Worm (Caenorhabditis elegans) whole organism, young adult: ENCODE measurements around the gene Y7A5A.8.

Experiments used
- T07F8.4 ChIP-seq: sonication (generic microtip); optimal IDR thresholded peaks from 2 replicates; lab custom pipeline; 2016; ENCODE audit warnings: mild to moderate bottlenecking, missing genetic modification characterization, moderate library complexity, missing compliant biosample characterization
- hlh-12 ChIP-seq: sonication (generic microtip); optimal IDR thresholded peaks from 2 replicates; lab custom pipeline; 2016; ENCODE audit warnings: missing genetic modification characterization, missing compliant biosample characterization
- hmg-20 ChIP-seq: fragments of 200-800 bp; sonication (Bioruptor generic); IDR thresholded peaks from 2 replicates; pipeline ENCODE4 v1.3.6; 2022; ENCODE audit warnings: missing genetic modification reagents, missing genetic modification characterization, missing compliant biosample characterization
- lin-35 ChIP-seq, 3 experiments: fragments of 150-350 bp in 2 of 3; sonication (generic microtip) in 1 of 3; optimal IDR thresholded peaks; 2 replicates each; lab custom pipeline; 2014 to 2018; ENCODE audit warnings: missing biosample characterization in 3 of 3, missing genetic modification characterization in 3 of 3, missing genetic modification reagents in 3 of 3
- ztf-3 ChIP-seq: fragments of 200-800 bp; sonication (Bioruptor generic); optimal IDR thresholded peaks from 2 replicates; lab custom pipeline; 2018; ENCODE audit warnings: mild to moderate bottlenecking, missing genetic modification characterization, missing compliant biosample characterization

- no peak for TF ChIP-seq hmg-20
- TF ChIP-seq ztf-3 (GFP tag; lab: Kevin White, UChicago): no peak
- no peak for TF ChIP-seq T07F8.4
- TF ChIP-seq lin-35 (GFP tag; optimal IDR thresholded peaks at IDR 0.05; lab: Kevin White, UChicago): no peak
- no peak for TF ChIP-seq hlh-12 (tag; lab: Kevin White, UChicago)
These were observed 22.7 kb upstream of the Y7A5A.8 start, which contains the start of gene Y7A5A.6 for ce11 chrX:15799595-15799994.
